Fruit fly (Drosophila melanogaster): ENCODE data around the gene CG11586.

Gene CG11586

dm6 chr3L:4228187-4228836, 34.0 kb downstream of the CG11586 start (continued):
- TF ChIP-seq Xbp1 (GFP tag; optimal IDR thresholded peaks at IDR 0.05) (peak; percentile 97), Hmr (GFP tag; optimal IDR thresholded peaks at IDR 0.05) (peak; percentile 90), CG15269 (tag; optimal IDR thresholded peaks at IDR 0.05) (peak; percentile 96), CG2202 (tag; optimal IDR thresholded peaks at IDR 0.05) (peak; percentile 96), oc (tag; optimal IDR thresholded peaks at IDR 0.05) (peak; percentile 97), jigr1 (GFP tag; IDR thresholded peaks at IDR 0.05) (peak; percentile 93), MBD-R2 (GFP tag; IDR thresholded peaks at IDR 0.05) (peak; percentile 84), hth (optimal IDR thresholded peaks at IDR 0.05) (no peak), CG13894 (tag; optimal IDR thresholded peaks at IDR 0.05) (peak; percentile 34), sisA (GFP tag; IDR thresholded peaks at IDR 0.05) (peak; percentile 99), bab2 (GFP tag; optimal IDR thresholded peaks at IDR 0.05) (peak; percentile 94), CG4282 (GFP tag; optimal IDR thresholded peaks at IDR 0.05) (peak; percentile 75), CG1024 (GFP tag; IDR thresholded peaks at IDR 0.05) (peak; percentile 95), Med (GFP tag) (peak; percentile 99), slbo (GFP tag; IDR thresholded peaks at IDR 0.05) (peak; percentile 92), lilli (GFP tag; optimal IDR thresholded peaks at IDR 0.05) (peak; percentile 88), CG15696 (tag; optimal IDR thresholded peaks at IDR 0.05) (peak; percentile 87), CG43689 (GFP tag; IDR thresholded peaks at IDR 0.05) (peak; percentile 92), cas (GFP tag; IDR thresholded peaks at IDR 0.05) (peak; percentile 67; the same call in 1 of the 2 replicates), CG12659 (GFP tag; optimal IDR thresholded peaks at IDR 0.05) (peak; percentile 96), pan (optimal IDR thresholded peaks at IDR 0.05) (no peak), pan (GFP tag; optimal IDR thresholded peaks at IDR 0.05 in 1 of 2, IDR thresholded peaks at IDR 0.05 in 1 of 2) (peak in 1 of 2 experiments; percentile 97), slou (GFP tag; optimal IDR thresholded peaks at IDR 0.05) (peak; percentile 49), CG2712 (tag; optimal IDR thresholded peaks at IDR 0.05) (peak; percentile 98), twi (tag; optimal IDR thresholded peaks at IDR 0.05) (peak; percentile 94), schlank (tag; optimal IDR thresholded peaks at IDR 0.05) (peak; percentile 71), crol (GFP tag; IDR thresholded peaks at IDR 0.05) (peak; percentile 97), CG7786 (GFP tag; optimal IDR thresholded peaks at IDR 0.05) (peak; percentile 93), esg (GFP tag; conservative IDR thresholded peaks at IDR 0.05) (peak; percentile 98), dpn (GFP tag; optimal IDR thresholded peaks at IDR 0.05) (peak; percentile 94 to 96), Taf1 (GFP tag; IDR thresholded peaks at IDR 0.05) (peak; percentile 81), Hand (GFP tag; optimal IDR thresholded peaks at IDR 0.05) (peak; percentile 82), Dip2 (GFP tag; IDR thresholded peaks at IDR 0.05) (peak; percentile 48; the same call in 1 of the 2 replicates), CG3847 (GFP tag; IDR thresholded peaks at IDR 0.05) (peak; percentile 92), dimm (GFP tag; IDR thresholded peaks at IDR 0.05) (peak; percentile 95), az2 (GFP tag; optimal IDR thresholded peaks at IDR 0.05) (peak; percentile 97), ara (GFP tag; IDR thresholded peaks at IDR 0.05) (peak; percentile 98), CG10979 (tag; optimal IDR thresholded peaks at IDR 0.05) (peak; percentile 98), CG7745 (tag; optimal IDR thresholded peaks at IDR 0.05) (peak; percentile 53), MESR4 (GFP tag; optimal IDR thresholded peaks at IDR 0.05) (peak; percentile 56), CG16863 (GFP tag; optimal IDR thresholded peaks at IDR 0.05) (peak; percentile 97), gsb (GFP tag; IDR thresholded peaks at IDR 0.05) (peak; percentile 88), HLH4C (GFP tag; IDR thresholded peaks at IDR 0.05; ENCODE audit: partially characterized antibody) (no peak), CG31365 (tag; optimal IDR thresholded peaks at IDR 0.05) (peak; percentile 76), stwl (tag; optimal IDR thresholded peaks at IDR 0.05) (peak; percentile 38), nerfin-2 (GFP tag; IDR thresholded peaks at IDR 0.05; ENCODE audit: partially characterized antibody) (no peak), CG1603 (tag; optimal IDR thresholded peaks at IDR 0.05) (peak; percentile 98), chm (GFP tag; IDR thresholded peaks at IDR 0.05) (peak; percentile 98), ash1 (GFP tag; optimal IDR thresholded peaks at IDR 0.05) (no peak), Abd-B (GFP tag; optimal IDR thresholded peaks at IDR 0.05) (peak; percentile 98)

Data from whole organism, embryonic.